Worm (Caenorhabditis elegans) whole organism, L2 larva: ENCODE measurements around the gene Y37D8A.2.

Experiments
- C34F6.9 ChIP-seq: fragments of 150-350 bp; optimal IDR thresholded peaks from 2 replicates; lab custom pipeline; 2014; ENCODE audit warnings: missing biosample characterization, missing genetic modification characterization
- ZK546.5 ChIP-seq: sonication (generic microtip); optimal IDR thresholded peaks from 2 replicates; lab custom pipeline; 2017; ENCODE audit warnings: missing biosample characterization, missing genetic modification characterization
- elt-3 ChIP-seq: sonication (generic microtip); optimal IDR thresholded peaks from 2 replicates; lab custom pipeline; 2017; ENCODE audit warnings: missing biosample characterization, missing genetic modification characterization
- unc-55 ChIP-seq: fragments of 150-350 bp; sonication (generic microtip); optimal IDR thresholded peaks from 3 replicates; lab custom pipeline; 2014; ENCODE audit warnings: missing biosample characterization, missing genetic modification reagents, missing genetic modification characterization
- ztf-11 ChIP-seq: sonication (generic microtip); optimal IDR thresholded peaks from 2 replicates; lab custom pipeline; 2017; ENCODE audit warnings: missing biosample characterization, missing genetic modification characterization

- TF ChIP-seq ztf-11 (tag; lab: Kevin White, UChicago) (no peak), ZK546.5 (tag; lab: Kevin White, UChicago) (no peak), C34F6.9 (no peak), elt-3 (tag; lab: Kevin White, UChicago) (no peak), unc-55 (GFP tag; lab: Kevin White, UChicago) (no peak)
These were observed 46.2 kb upstream of the Y37D8A.2 start for ce11 chrIII:12773753-12774152.
